Fruit fly (Drosophila melanogaster) whole organism, embryonic: ENCODE data around the gene MED15.

Source experiments
- BEAF-32 ChIP-seq: fragments of 200-800 bp; sonication (Bioruptor generic); optimal IDR thresholded peaks from 3 replicates; lab custom pipeline; 2017; ENCODE audit warnings: missing biosample characterization, missing genetic modification characterization, mild to moderate bottlenecking, moderate library complexity, missing genetic modification reagents
- Bdp1 ChIP-seq: fragments of 200-800 bp; sonication (Bioruptor generic); optimal IDR thresholded peaks from 3 replicates; lab custom pipeline; 2016; ENCODE audit warnings: missing biosample characterization, missing genetic modification characterization
- CG15073 ChIP-seq: fragments of 200-800 bp; sonication (Bioruptor generic); optimal IDR thresholded peaks from 2 replicates; lab custom pipeline; 2016; ENCODE audit warnings: missing biosample characterization, missing genetic modification characterization
- CG1602 ChIP-seq: fragments of 200-800 bp; sonication (Bioruptor generic); optimal IDR thresholded peaks from 3 replicates; lab custom pipeline; 2016; ENCODE audit warnings: missing biosample characterization, missing genetic modification characterization
- CG32767 ChIP-seq: fragments of 200-800 bp; sonication (Bioruptor generic); IDR thresholded peaks from 2 replicates; pipeline ENCODE4 v1.3.6; 2022; ENCODE audit warnings: missing biosample characterization, missing genetic modification characterization
- CG34376 ChIP-seq: fragments of 200-800 bp; sonication (Bioruptor generic); optimal IDR thresholded peaks from 2 replicates; lab custom pipeline; 2018; ENCODE audit warnings: missing biosample characterization, mild to moderate bottlenecking, missing genetic modification characterization
- CG4282 ChIP-seq: fragments of 200-800 bp; sonication (Bioruptor generic); optimal IDR thresholded peaks from 2 replicates; lab custom pipeline; 2016; ENCODE audit warnings: missing biosample characterization, missing genetic modification characterization
- CG4404 ChIP-seq: fragments of 200-800 bp; sonication (Bioruptor generic); IDR thresholded peaks from 2 replicates; pipeline ENCODE4 v1.3.6; 2022; ENCODE audit warnings: missing biosample characterization, missing genetic modification characterization
- MBD-R2 ChIP-seq: fragments of 200-800 bp; sonication (Bioruptor generic); IDR thresholded peaks from 2 replicates; pipeline ENCODE4 v1.3.6; 2022; ENCODE audit warnings: missing biosample characterization, missing genetic modification characterization
- cad ChIP-seq: fragments of >200 bp; optimal IDR thresholded peaks from 2 replicates; lab custom pipeline; 2017; ENCODE audit warnings: missing biosample characterization, missing genetic modification characterization
- h ChIP-seq: fragments of >200 bp; optimal IDR thresholded peaks from 2 replicates; lab custom pipeline; 2017
- insv ChIP-seq, 2 experiments: fragments of 200-800 bp; sonication (Bioruptor generic); optimal IDR thresholded peaks; 3 replicates each; lab custom pipeline; 2016 to 2018; ENCODE audit warnings: missing biosample characterization in 2 of 2, missing genetic modification characterization in 2 of 2
- salm ChIP-seq: fragments of 200-800 bp; sonication (Bioruptor generic); optimal IDR thresholded peaks from 2 replicates; lab custom pipeline; 2018; ENCODE audit warnings: missing biosample characterization, mild to moderate bottlenecking, missing genetic modification characterization

- TF ChIP-seq salm (tag; lab: Kevin White, UChicago): peak; percentile 91
- TF ChIP-seq CG4404: no peak
- peak in 1 of 2 experiments; percentile 50 for TF ChIP-seq insv (GFP tag; optimal IDR thresholded peaks at IDR 0.05; lab: Kevin White, UChicago)
- no peak for TF ChIP-seq CG32767 (GFP tag; lab: Robert Waterston, UW)
- TF ChIP-seq CG1602 (GFP tag; lab: Kevin White, UChicago): peak; percentile 91
- no peak for TF ChIP-seq cad (GFP tag; lab: Kevin White, UChicago)
- peak; percentile 91 for TF ChIP-seq CG4282 (GFP tag; lab: Kevin White, UChicago)
- no peak for TF ChIP-seq h
- TF ChIP-seq BEAF-32 (GFP tag; lab: Kevin White, UChicago): no peak
- TF ChIP-seq MBD-R2 (GFP tag; lab: Robert Waterston, UW): no peak
- peak; percentile 94 for TF ChIP-seq CG34376 (GFP tag; lab: Kevin White, UChicago)
- TF ChIP-seq CG15073 (GFP tag; lab: Kevin White, UChicago): peak; percentile 68
- TF ChIP-seq Bdp1 (GFP tag; lab: Kevin White, UChicago): peak; percentile 82
These were observed 681 bp upstream of the MED15 start, which contains the start of gene CG4297 for dm6 chr2L:472073-472590.
